Comparison of ENCODE assay signal across 1 fruit fly cellular context in genomic region chr3L:15690711-15691591, dm6.
TF ChIP-seq lines count a peak whose summit lies in the region.

No protein-coding gene starts in this region.

TF ChIP-seq in whole organism, embryonic, 481 proteins besides CTCF, POLR2A, EP300 and RAD21 (continued from another document and continues in another):
- TF ChIP-seq HLH4C (GFP tag; IDR thresholded peaks at IDR 0.05; lab: Robert Waterston, UW; ENCODE audit: partially characterized antibody) (no peak), gce (GFP tag; IDR thresholded peaks at IDR 0.05; lab: Robert Waterston, UW) (no peak), CG7987 (GFP tag; optimal IDR thresholded peaks at IDR 0.05; lab: Kevin White, UChicago) (no peak), lab (GFP tag; optimal IDR thresholded peaks at IDR 0.05; lab: Kevin White, UChicago) (peak; percentile 28), Dad (GFP tag; optimal IDR thresholded peaks at IDR 0.05; lab: Kevin White, UChicago) (no peak), CG8765 (GFP tag; IDR thresholded peaks at IDR 0.05; lab: Robert Waterston, UW) (no peak), sd (tag; optimal IDR thresholded peaks at IDR 0.05; lab: Kevin White, UChicago) (peak; percentile 51), slbo (GFP tag; IDR thresholded peaks at IDR 0.05; lab: Robert Waterston, UW) (no peak), luna (GFP tag; optimal IDR thresholded peaks at IDR 0.05; lab: Kevin White, UChicago) (no peak), Gug (GFP tag; IDR thresholded peaks at IDR 0.05; lab: Robert Waterston, UW) (no peak), CG14014 (GFP tag; IDR thresholded peaks at IDR 0.05; lab: Robert Waterston, UW) (peak; percentile 44; the same call in 1 of the 2 replicates), emc (GFP tag; optimal IDR thresholded peaks at IDR 0.05; lab: Kevin White, UChicago) (no peak), CG15601 (tag; optimal IDR thresholded peaks at IDR 0.05; lab: Kevin White, UChicago) (peak; percentile 6), slou (GFP tag; optimal IDR thresholded peaks at IDR 0.05; lab: Kevin White, UChicago) (no peak), CG4730 (GFP tag; IDR thresholded peaks at IDR 0.05; lab: Robert Waterston, UW) (no peak), lbe (GFP tag; optimal IDR thresholded peaks at IDR 0.05; lab: Kevin White, UChicago) (no peak), Lpt (GFP tag; optimal IDR thresholded peaks at IDR 0.05; lab: Kevin White, UChicago) (no peak), wdn (GFP tag; IDR thresholded peaks at IDR 0.05; lab: Robert Waterston, UW) (0 out of 2 replicates have a peak, but pooled peaks have one; percentile 10), eve (GFP tag; optimal IDR thresholded peaks at IDR 0.05; lab: Kevin White, UChicago) (no peak), CG4617 (GFP tag; optimal IDR thresholded peaks at IDR 0.05; lab: Kevin White, UChicago; ENCODE audit: borderline replicate concordance) (no peak), fd96Cb (tag; optimal IDR thresholded peaks at IDR 0.05; lab: Kevin White, UChicago) (peak; percentile 77), dm (GFP tag; optimal IDR thresholded peaks at IDR 0.05; lab: Kevin White, UChicago) (no peak), CG12744 (GFP tag; optimal IDR thresholded peaks at IDR 0.05; lab: Kevin White, UChicago) (no peak), Awh (GFP tag; IDR thresholded peaks at IDR 0.05; lab: Robert Waterston, UW) (no peak), fd102C (GFP tag; optimal IDR thresholded peaks at IDR 0.05; lab: Kevin White, UChicago) (no peak), ind (GFP tag; optimal IDR thresholded peaks at IDR 0.05; lab: Kevin White, UChicago) (peak; percentile 11), hbn (GFP tag; IDR thresholded peaks at IDR 0.05; lab: Robert Waterston, UW; ENCODE audit: partially characterized antibody) (no peak), fd3F (GFP tag; optimal IDR thresholded peaks at IDR 0.05; lab: Kevin White, UChicago) (no peak), Bdp1 (GFP tag; optimal IDR thresholded peaks at IDR 0.05; lab: Kevin White, UChicago) (no peak), CG42726 (GFP tag; IDR thresholded peaks at IDR 0.05; lab: Robert Waterston, UW; ENCODE audit: partially characterized antibody) (no peak), CG15269 (tag; optimal IDR thresholded peaks at IDR 0.05; lab: Kevin White, UChicago) (peak; percentile 20), trh (GFP tag; optimal IDR thresholded peaks at IDR 0.05; lab: Kevin White, UChicago) (no peak), Ravus (GFP tag; IDR thresholded peaks at IDR 0.05; lab: Robert Waterston, UW) (no peak), CG8944 (GFP tag; optimal IDR thresholded peaks at IDR 0.05; lab: Kevin White, UChicago) (no peak), CG7745 (tag; optimal IDR thresholded peaks at IDR 0.05; lab: Kevin White, UChicago) (no peak), CG34376 (GFP tag; optimal IDR thresholded peaks at IDR 0.05; lab: Kevin White, UChicago) (peak; percentile 34), tap (tag; optimal IDR thresholded peaks at IDR 0.05; lab: Kevin White, UChicago) (peak; percentile 73), Hand (GFP tag; optimal IDR thresholded peaks at IDR 0.05; lab: Kevin White, UChicago) (no peak), CG10209 (GFP tag; optimal IDR thresholded peaks at IDR 0.05; lab: Kevin White, UChicago) (no peak), Ets65A (GFP tag; lab: Kevin White, UChicago) (no peak), Rfx (GFP tag; IDR thresholded peaks at IDR 0.05; lab: Robert Waterston, UW) (no peak; the same call in 1 of the 2 replicates), CG13424 (tag; optimal IDR thresholded peaks at IDR 0.05; lab: Kevin White, UChicago) (peak; percentile 40), sisA (GFP tag; IDR thresholded peaks at IDR 0.05; lab: Robert Waterston, UW) (peak; percentile 43; the same call in 1 of the 2 replicates), CkIIα-i1 (GFP tag; IDR thresholded peaks at IDR 0.05; lab: Robert Waterston, UW) (no peak), CG11723 (GFP tag; optimal IDR thresholded peaks at IDR 0.05; lab: Kevin White, UChicago) (no peak), pum (GFP tag; optimal IDR thresholded peaks at IDR 0.05; lab: Kevin White, UChicago) (no peak), CG10654 (GFP tag; optimal IDR thresholded peaks at IDR 0.05; lab: Kevin White, UChicago) (peak; percentile 24), ara (GFP tag; IDR thresholded peaks at IDR 0.05; lab: Robert Waterston, UW) (no peak), CG6654 (GFP tag; optimal IDR thresholded peaks at IDR 0.05; lab: Kevin White, UChicago) (peak; percentile 19), zen (tag; optimal IDR thresholded peaks at IDR 0.05; lab: Kevin White, UChicago) (peak; percentile 64), CG6175 (GFP tag; IDR thresholded peaks at IDR 0.05; lab: Robert Waterston, UW) (no peak), CrebB (tag; optimal IDR thresholded peaks at IDR 0.05; lab: Kevin White, UChicago) (no peak), HmgZ (tag; optimal IDR thresholded peaks at IDR 0.05; lab: Kevin White, UChicago) (no peak), Xbp1 (GFP tag; optimal IDR thresholded peaks at IDR 0.05; lab: Kevin White, UChicago) (no peak), Dll (GFP tag; IDR thresholded peaks at IDR 0.05; lab: Robert Waterston, UW; ENCODE audit: partially characterized antibody) (no peak), stwl (tag; optimal IDR thresholded peaks at IDR 0.05; lab: Kevin White, UChicago) (no peak), Drgx (GFP tag; IDR thresholded peaks at IDR 0.05; lab: Robert Waterston, UW) (no peak), pho (GFP tag; optimal IDR thresholded peaks at IDR 0.05; lab: Kevin White, UChicago) (no peak), cg (GFP tag; optimal IDR thresholded peaks at IDR 0.05; lab: Kevin White, UChicago) (no peak), CG12071 (GFP tag; optimal IDR thresholded peaks at IDR 0.05; lab: Kevin White, UChicago) (no peak), Hr3 (GFP tag; optimal IDR thresholded peaks at IDR 0.05; lab: Kevin White, UChicago) (no peak), fd64A (GFP tag; optimal IDR thresholded peaks at IDR 0.05; lab: Kevin White, UChicago) (no peak), NC2β (GFP tag; optimal IDR thresholded peaks at IDR 0.05; lab: Kevin White, UChicago) (no peak), H2.0 (GFP tag; IDR thresholded peaks at IDR 0.05; lab: Robert Waterston, UW) (no peak), bbx (GFP tag; IDR thresholded peaks at IDR 0.05; lab: Robert Waterston, UW; ENCODE audit: partially characterized antibody) (no peak), dan (GFP tag; IDR thresholded peaks at IDR 0.05; lab: Robert Waterston, UW) (no peak), CG3847 (GFP tag; IDR thresholded peaks at IDR 0.05; lab: Robert Waterston, UW) (no peak), az2 (GFP tag; optimal IDR thresholded peaks at IDR 0.05; lab: Kevin White, UChicago) (no peak), HHEX (GFP tag; optimal IDR thresholded peaks at IDR 0.05; lab: Kevin White, UChicago) (no peak), dpn (GFP tag; optimal IDR thresholded peaks at IDR 0.05; lab: Kevin White, UChicago) (no peak), gem (tag; optimal IDR thresholded peaks at IDR 0.05; lab: Kevin White, UChicago) (peak; percentile 83), CG17912 (GFP tag; optimal IDR thresholded peaks at IDR 0.05; lab: Kevin White, UChicago) (no peak), Sox102F (GFP tag; optimal IDR thresholded peaks at IDR 0.05; lab: Kevin White, UChicago) (peak; percentile 15), CG10321 (GFP tag; IDR thresholded peaks at IDR 0.05; lab: Robert Waterston, UW) (no peak), CG1024 (GFP tag; IDR thresholded peaks at IDR 0.05; lab: Robert Waterston, UW) (peak; percentile 31; the same call in 1 of the 2 replicates), ci (GFP tag; IDR thresholded peaks at IDR 0.05; lab: Robert Waterston, UW) (no peak), zfh2 (GFP tag; optimal IDR thresholded peaks at IDR 0.05; lab: Kevin White, UChicago) (no peak), Hey (tag; optimal IDR thresholded peaks at IDR 0.05; lab: Kevin White, UChicago) (no peak), Lhr (GFP tag; optimal IDR thresholded peaks at IDR 0.05; lab: Kevin White, UChicago) (no peak), D (optimal IDR thresholded peaks at IDR 0.05; lab: Kevin White, UChicago) (peak; percentile 30), D (GFP tag; optimal IDR thresholded peaks at IDR 0.05; lab: Kevin White, UChicago) (peak; percentile 64), CG10147 (GFP tag; optimal IDR thresholded peaks at IDR 0.05; lab: Kevin White, UChicago) (no peak), NFAT (GFP tag; IDR thresholded peaks at IDR 0.05; lab: Robert Waterston, UW) (no peak), CG1529 (GFP tag; optimal IDR thresholded peaks at IDR 0.05; lab: Kevin White, UChicago) (no peak), odd (GFP tag; optimal IDR thresholded peaks at IDR 0.05; lab: Kevin White, UChicago) (peak; percentile 31), CG13894 (tag; optimal IDR thresholded peaks at IDR 0.05; lab: Kevin White, UChicago) (no peak), Kr (GFP tag; optimal IDR thresholded peaks at IDR 0.05; lab: Kevin White, UChicago) (peak; percentile 10), MBD-R2 (GFP tag; IDR thresholded peaks at IDR 0.05; lab: Robert Waterston, UW) (no peak), gfzf (GFP tag; optimal IDR thresholded peaks at IDR 0.05; lab: Kevin White, UChicago) (no peak), disco-r (GFP tag; optimal IDR thresholded peaks at IDR 0.05; lab: Kevin White, UChicago) (peak; percentile 1), lmd (GFP tag; IDR thresholded peaks at IDR 0.05; lab: Robert Waterston, UW) (no peak), Side (GFP tag; optimal IDR thresholded peaks at IDR 0.05; lab: Kevin White, UChicago) (peak; percentile 42), Hmr (GFP tag; optimal IDR thresholded peaks at IDR 0.05; lab: Kevin White, UChicago) (peak; percentile 52), CG8290 (GFP tag; optimal IDR thresholded peaks at IDR 0.05; lab: Kevin White, UChicago) (no peak), CG8290 (tag; optimal IDR thresholded peaks at IDR 0.05; lab: Kevin White, UChicago) (no peak), CG10979 (tag; optimal IDR thresholded peaks at IDR 0.05; lab: Kevin White, UChicago) (peak; percentile 86), CG9932 (GFP tag; IDR thresholded peaks at IDR 0.05; lab: Robert Waterston, UW) (peak; percentile 54), Jarid2 (GFP tag; optimal IDR thresholded peaks at IDR 0.05; lab: Kevin White, UChicago) (no peak), klu (GFP tag; IDR thresholded peaks at IDR 0.05; lab: Robert Waterston, UW) (no peak), CG11695 (GFP tag; IDR thresholded peaks at IDR 0.05; lab: Robert Waterston, UW) (no peak), CG12391 (tag; optimal IDR thresholded peaks at IDR 0.05; lab: Kevin White, UChicago) (peak; percentile 59), zf30C (GFP tag; optimal IDR thresholded peaks at IDR 0.05; lab: Kevin White, UChicago) (peak; percentile 53), Bteb2 (GFP tag; optimal IDR thresholded peaks at IDR 0.05; lab: Kevin White, UChicago) (no peak), repo (GFP tag; optimal IDR thresholded peaks at IDR 0.05; lab: Kevin White, UChicago) (peak; percentile 3), CG30020 (tag; optimal IDR thresholded peaks at IDR 0.05; lab: Kevin White, UChicago) (peak; percentile 67), CG16815 (GFP tag; optimal IDR thresholded peaks at IDR 0.05; lab: Kevin White, UChicago) (no peak), CG4404 (GFP tag; IDR thresholded peaks at IDR 0.05; lab: Robert Waterston, UW) (no peak), CG11085 (GFP tag; IDR thresholded peaks at IDR 0.05; lab: Robert Waterston, UW) (no peak), CG43689 (GFP tag; IDR thresholded peaks at IDR 0.05; lab: Robert Waterston, UW) (no peak), schlank (tag; optimal IDR thresholded peaks at IDR 0.05; lab: Kevin White, UChicago) (no peak), E2f2 (GFP tag; IDR thresholded peaks at IDR 0.05; lab: Robert Waterston, UW) (no peak), CG6683 (GFP tag; optimal IDR thresholded peaks at IDR 0.05; lab: Kevin White, UChicago) (no peak), gsb-n (tag; optimal IDR thresholded peaks at IDR 0.05; lab: Kevin White, UChicago) (peak; percentile 31), en (GFP tag; optimal IDR thresholded peaks at IDR 0.05; lab: Kevin White, UChicago) (no peak), NfI (GFP tag; optimal IDR thresholded peaks at IDR 0.05; lab: Kevin White, UChicago) (no peak), vfl (GFP tag; optimal IDR thresholded peaks at IDR 0.05; lab: Kevin White, UChicago) (no peak), fu2 (GFP tag; optimal IDR thresholded peaks at IDR 0.05; lab: Kevin White, UChicago) (no peak), tin (GFP tag; optimal IDR thresholded peaks at IDR 0.05; lab: Kevin White, UChicago) (peak; percentile 46), Mad (GFP tag; optimal IDR thresholded peaks at IDR 0.05; lab: Kevin White, UChicago) (no peak), Camta (GFP tag; optimal IDR thresholded peaks at IDR 0.05; lab: Kevin White, UChicago) (no peak), h (optimal IDR thresholded peaks at IDR 0.05; lab: Kevin White, UChicago) (no peak), sima (GFP tag; optimal IDR thresholded peaks at IDR 0.05; lab: Kevin White, UChicago) (no peak), CG17328 (GFP tag; IDR thresholded peaks at IDR 0.05; lab: Robert Waterston, UW) (no peak), mld (GFP tag; IDR thresholded peaks at IDR 0.05; lab: Robert Waterston, UW; ENCODE audit: partially characterized antibody) (no peak), ERR (GFP tag; optimal IDR thresholded peaks at IDR 0.05; lab: Kevin White, UChicago) (no peak), CG8281 (tag; optimal IDR thresholded peaks at IDR 0.05; lab: Kevin White, UChicago) (no peak), CG9876 (GFP tag; optimal IDR thresholded peaks at IDR 0.05; lab: Kevin White, UChicago) (no peak), Vsx1 (GFP tag; optimal IDR thresholded peaks at IDR 0.05; lab: Kevin White, UChicago) (peak; percentile 28), chn (GFP tag; optimal IDR thresholded peaks at IDR 0.05; lab: Kevin White, UChicago) (no peak), vnd (GFP tag; IDR thresholded peaks at IDR 0.05; lab: Robert Waterston, UW; ENCODE audit: partially characterized antibody) (no peak), tup (GFP tag; optimal IDR thresholded peaks at IDR 0.05; lab: Kevin White, UChicago) (no peak), Stat92E (GFP tag; optimal IDR thresholded peaks at IDR 0.05; lab: Kevin White, UChicago) (no peak), HLH3B (GFP tag; IDR thresholded peaks at IDR 0.05; lab: Robert Waterston, UW) (0 out of 2 replicates have a peak, but pooled peaks have one; percentile 17), Mes4 (GFP tag; optimal IDR thresholded peaks at IDR 0.05; lab: Kevin White, UChicago) (no peak), lilli (GFP tag; optimal IDR thresholded peaks at IDR 0.05; lab: Kevin White, UChicago) (no peak), CG16779 (GFP tag; IDR thresholded peaks at IDR 0.05; lab: Robert Waterston, UW) (no peak), CG14710 (tag; optimal IDR thresholded peaks at IDR 0.05; lab: Kevin White, UChicago) (peak; percentile 77), onecut (GFP tag; IDR thresholded peaks at IDR 0.05; lab: Robert Waterston, UW) (no peak), usp (GFP tag; optimal IDR thresholded peaks at IDR 0.05; lab: Kevin White, UChicago) (no peak)
